Worm (Caenorhabditis elegans) whole organism, L1 larva: ENCODE results near the gene Y57G11C.499.
A peak's percentile ranks its signal among the peaks of the same experiment; 100 is the strongest.
"Not testable (repeated sequence)": the region's sequence is repeated elsewhere in the genome, so short reads cannot be mapped to it uniquely, and the experiment has no call there.

ENCODE experiments used
- C04F5.9 ChIP-seq: sonication (generic microtip); optimal IDR thresholded peaks from 2 replicates; lab custom pipeline; 2016; ENCODE audit warnings: missing genetic modification characterization, missing compliant biosample characterization
- C16A3.4 ChIP-seq: fragments of 150-350 bp; optimal IDR thresholded peaks from 2 replicates; lab custom pipeline; 2014; ENCODE audit warnings: missing biosample characterization, missing genetic modification characterization
- C34B4.2 ChIP-seq: sonication (generic microtip); optimal IDR thresholded peaks from 2 replicates; lab custom pipeline; 2017; ENCODE audit warnings: mild to moderate bottlenecking, missing genetic modification characterization, missing compliant biosample characterization
- aha-1 ChIP-seq: fragments of 150-350 bp; optimal IDR thresholded peaks from 2 replicates; lab custom pipeline; 2014; ENCODE audit warnings: missing biosample characterization, missing genetic modification characterization
- ceh-63 ChIP-seq: fragments of 200-800 bp; sonication (Bioruptor generic); optimal IDR thresholded peaks from 2 replicates; lab custom pipeline; 2018; ENCODE audit warnings: mild to moderate bottlenecking, missing genetic modification characterization, missing compliant biosample characterization
- ceh-8 ChIP-seq: fragments of 200-800 bp; sonication (Bioruptor generic); optimal IDR thresholded peaks from 2 replicates; lab custom pipeline; 2018; ENCODE audit warnings: mild to moderate bottlenecking, missing genetic modification characterization, moderate library complexity, missing compliant biosample characterization
- ceh-82 ChIP-seq, 3 experiments: fragments of 150-350 bp in 1 of 3; sonication (generic microtip) in 2 of 3; optimal IDR thresholded peaks; 2 replicates each; lab custom pipeline; 2014 to 2017; ENCODE audit warnings: missing biosample characterization in 3 of 3, missing genetic modification characterization in 3 of 3
- ceh-90 ChIP-seq: sonication (generic microtip); optimal IDR thresholded peaks from 2 replicates; lab custom pipeline; 2016; ENCODE audit warnings: missing genetic modification characterization, missing compliant biosample characterization
- ces-1 ChIP-seq: fragments of 150-350 bp; optimal IDR thresholded peaks from 2 replicates; lab custom pipeline; 2014; ENCODE audit warnings: missing biosample characterization, missing genetic modification reagents, missing genetic modification characterization
- dpl-1 ChIP-seq, 3 experiments: fragments of 150-350 bp in 2 of 3; sonication (generic microtip) in 1 of 3; optimal IDR thresholded peaks; 2 replicates each; lab custom pipeline; 2014 to 2017; ENCODE audit warnings: missing biosample characterization in 3 of 3, missing genetic modification characterization in 3 of 3, missing genetic modification reagents in 3 of 3
- efl-1 ChIP-seq, 4 experiments: fragments of 150-350 bp; optimal IDR thresholded peaks in 3 of 4; peaks in 1 of 4; 1 replicate in 1 of 4; 2 replicates in 3 of 4; lab custom pipeline; 2014; ENCODE audit warnings: missing biosample characterization in 2 of 4, missing genetic modification characterization in 2 of 4, missing genetic modification reagents in 2 of 4
- egl-13 ChIP-seq: sonication (generic microtip); optimal IDR thresholded peaks from 2 replicates; lab custom pipeline; 2016; ENCODE audit warnings: missing genotype, missing genetic modification reagents, missing genetic modification characterization, missing compliant biosample characterization
- elt-2 ChIP-seq: sonication (generic microtip); optimal IDR thresholded peaks from 2 replicates; lab custom pipeline; 2016; ENCODE audit warnings: missing genetic modification characterization, mild to moderate bottlenecking, inconsistent platforms, missing compliant biosample characterization, missing genetic modification reagents
- fkh-8 ChIP-seq: sonication (generic microtip); optimal IDR thresholded peaks from 2 replicates; lab custom pipeline; 2016; ENCODE audit warnings: mild to moderate bottlenecking, missing genetic modification characterization, missing compliant biosample characterization
- lin-15B ChIP-seq: fragments of 150-350 bp; sonication (generic microtip); optimal IDR thresholded peaks from 3 replicates; lab custom pipeline; 2014; ENCODE audit warnings: missing biosample characterization, missing genetic modification characterization
- lin-39 ChIP-seq: fragments of 150-350 bp; optimal IDR thresholded peaks from 2 replicates; lab custom pipeline; 2014; ENCODE audit warnings: missing biosample characterization, missing genetic modification reagents, missing genetic modification characterization
- lir-3 ChIP-seq: sonication (generic microtip); optimal IDR thresholded peaks from 2 replicates; lab custom pipeline; 2016; ENCODE audit warnings: mild to moderate bottlenecking, missing genetic modification characterization, moderate library complexity, missing compliant biosample characterization; ENCODE audit not compliant: poor library complexity
- mab-9 ChIP-seq: fragments of 200-800 bp; sonication (Bioruptor generic); IDR thresholded peaks from 2 replicates; pipeline ENCODE4 v1.3.6; 2022; ENCODE audit warnings: missing genetic modification reagents, missing genetic modification characterization, missing compliant biosample characterization
- mef-2 ChIP-seq: fragments of 150-350 bp; optimal IDR thresholded peaks from 2 replicates; lab custom pipeline; 2014; ENCODE audit warnings: missing biosample characterization, missing genetic modification characterization
- nhr-237 ChIP-seq: fragments of 150-350 bp; optimal IDR thresholded peaks from 2 replicates; lab custom pipeline; 2014; ENCODE audit warnings: missing biosample characterization, missing genetic modification characterization
- nhr-47 ChIP-seq: sonication (generic microtip); optimal IDR thresholded peaks from 2 replicates; lab custom pipeline; 2016; ENCODE audit warnings: mild to moderate bottlenecking, missing genetic modification characterization, moderate library complexity, missing compliant biosample characterization
- nhr-71 ChIP-seq: sonication (generic microtip); optimal IDR thresholded peaks from 2 replicates; lab custom pipeline; 2016; ENCODE audit warnings: mild to moderate bottlenecking, missing genetic modification characterization, moderate library complexity, missing compliant biosample characterization
- nhr-77 ChIP-seq: fragments of 150-350 bp; optimal IDR thresholded peaks from 2 replicates; lab custom pipeline; 2014; ENCODE audit warnings: missing biosample characterization, missing genetic modification characterization
- nhr-84 ChIP-seq: sonication (generic microtip); optimal IDR thresholded peaks from 2 replicates; lab custom pipeline; 2017; ENCODE audit warnings: missing biosample characterization, missing genetic modification characterization
- nhr-90 ChIP-seq: sonication (generic microtip); optimal IDR thresholded peaks from 2 replicates; lab custom pipeline; 2016; ENCODE audit warnings: mild to moderate bottlenecking, missing genetic modification characterization, missing compliant biosample characterization; ENCODE audit not compliant: poor library complexity
- pag-3 ChIP-seq: sonication (generic microtip); optimal IDR thresholded peaks from 2 replicates; lab custom pipeline; 2017; ENCODE audit warnings: missing genetic modification characterization, mild to moderate bottlenecking, missing compliant biosample characterization, antibody characterized with exemption, borderline replicate concordance; ENCODE audit not compliant: insufficient read depth
- pax-3 ChIP-seq: fragments of 200-800 bp; sonication (Bioruptor generic); optimal IDR thresholded peaks from 2 replicates; lab custom pipeline; 2018; ENCODE audit warnings: mild to moderate bottlenecking, missing genetic modification characterization, moderate library complexity, missing compliant biosample characterization
- pqm-1 ChIP-seq: sonication (generic microtip); optimal IDR thresholded peaks from 3 replicates; lab custom pipeline; 2017; ENCODE audit warnings: missing biosample characterization, missing genetic modification characterization
- skn-1 ChIP-seq: fragments of 150-350 bp; optimal IDR thresholded peaks from 2 replicates; lab custom pipeline; 2014; ENCODE audit warnings: missing biosample characterization, missing genetic modification characterization
- sox-4 ChIP-seq: sonication (generic microtip); optimal IDR thresholded peaks from 2 replicates; lab custom pipeline; 2016; ENCODE audit warnings: missing genetic modification characterization, missing compliant biosample characterization
- swsn-7 ChIP-seq: sonication (generic microtip); optimal IDR thresholded peaks from 2 replicates; lab custom pipeline; 2016; ENCODE audit warnings: missing genetic modification characterization, missing compliant biosample characterization
- unc-62 ChIP-seq: fragments of 150-350 bp; optimal IDR thresholded peaks from 2 replicates; lab custom pipeline; 2014; ENCODE audit warnings: missing biosample characterization, missing genetic modification reagents, missing genetic modification characterization
- unc-86 ChIP-seq: sonication (generic microtip); optimal IDR thresholded peaks from 2 replicates; lab custom pipeline; 2016; ENCODE audit warnings: missing genetic modification characterization, missing compliant biosample characterization
- vab-15 ChIP-seq: sonication (generic microtip); optimal IDR thresholded peaks from 2 replicates; lab custom pipeline; 2017; ENCODE audit warnings: missing genotype, mild to moderate bottlenecking, missing genetic modification characterization, missing compliant biosample characterization
- zip-4 ChIP-seq: fragments of 200-800 bp; sonication (Bioruptor generic); optimal IDR thresholded peaks from 2 replicates; lab custom pipeline; 2018; ENCODE audit warnings: mild to moderate bottlenecking, missing genetic modification characterization, moderate library complexity, missing compliant biosample characterization
- ztf-11 ChIP-seq, 2 experiments: sonication (generic microtip); optimal IDR thresholded peaks; 2 replicates each; lab custom pipeline; 2016 to 2017; ENCODE audit warnings: missing genetic modification characterization in 2 of 2, missing biosample characterization in 1 of 2, missing compliant biosample characterization in 1 of 2
- ztf-4 ChIP-seq: fragments of 150-350 bp; optimal IDR thresholded peaks from 2 replicates; lab custom pipeline; 2014; ENCODE audit warnings: missing biosample characterization, missing genetic modification characterization

The Y57G11C.499 gene

ce11 chrIV:14782211-14782610, 27.5 kb upstream of the Y57G11C.499 start, which contains the start of gene Y57G11C.1130:
TSS of gene Y57G11C.1130 (plus strand) at chrIV:14782511.
- TF ChIP-seq ztf-4, result no peak
- no peak for TF ChIP-seq pax-3
- TF ChIP-seq egl-13 (tag; lab: Kevin White, UChicago), result no peak
- no peak for TF ChIP-seq ceh-90 (tag; lab: Kevin White, UChicago)
- TF ChIP-seq unc-62 (GFP tag; lab: Kevin White, UChicago), result no peak
- TF ChIP-seq skn-1 (tag; lab: Kevin White, UChicago), result no peak
- no peak for TF ChIP-seq ceh-8 (GFP tag; lab: Kevin White, UChicago)
- no peak for TF ChIP-seq ceh-82 (tag; optimal IDR thresholded peaks at IDR 0.05; lab: Kevin White, UChicago)
- TF ChIP-seq mef-2 (tag; lab: Kevin White, UChicago), result no peak
- no peak for TF ChIP-seq C34B4.2
- TF ChIP-seq sox-4, result no peak
- TF ChIP-seq nhr-84 (tag; lab: Kevin White, UChicago), result no peak

ce11 chrIV:14781537-14781936, 26.8 kb upstream of the Y57G11C.499 start, which contains the start of gene Y57G11C.8:
TSS of gene Y57G11C.8 (plus strand) at chrIV:14781837.
- no peak for TF ChIP-seq vab-15 (tag; lab: Kevin White, UChicago)
- TF ChIP-seq C16A3.4 (tag; lab: Kevin White, UChicago), result no peak
- TF ChIP-seq skn-1 (tag; lab: Kevin White, UChicago), result no peak
- TF ChIP-seq swsn-7, result no peak
- no peak for TF ChIP-seq ceh-82 (tag; optimal IDR thresholded peaks at IDR 0.05; lab: Kevin White, UChicago)

ce11 chrIV:14780566-14780965, 25.8 kb upstream of the Y57G11C.499 start:
- TF ChIP-seq efl-1 (optimal IDR thresholded peaks at IDR 0.05; lab: Kevin White, UChicago), result peak in 1 of 2 experiments; percentile 29
- peak in 1 of 2 experiments; percentile 8 for TF ChIP-seq efl-1 (GFP tag; optimal IDR thresholded peaks at IDR 0.05 in 1 of 2; lab: Kevin White, UChicago)

- not testable (repeated sequence) for TF ChIP-seq fkh-8, pag-3, lir-3 (tag; lab: Kevin White, UChicago)
These were observed 19.7 kb upstream of the Y57G11C.499 start, which contains the start of gene Y57G11C.51 for ce11 chrIV:14774454-14774853. TSS of gene Y57G11C.51 (minus strand) at chrIV:14774554.

- TF ChIP-seq vab-15 (tag; lab: Kevin White, UChicago), result no peak
- TF ChIP-seq efl-1 (optimal IDR thresholded peaks at IDR 0.05; lab: Kevin White, UChicago), result no peak
- peak in 1 of 2 experiments; percentile 60 for TF ChIP-seq efl-1 (GFP tag; optimal IDR thresholded peaks at IDR 0.05 in 1 of 2; lab: Kevin White, UChicago)
- TF ChIP-seq unc-86 (tag; lab: Kevin White, UChicago), result peak; percentile 68
- TF ChIP-seq dpl-1 (GFP tag; optimal IDR thresholded peaks at IDR 0.05; lab: Kevin White, UChicago), result peak in 1 of 3 experiments; percentile 10
These were observed 18.7 kb upstream of the Y57G11C.499 start, which contains the start of gene Y57G11C.36 for ce11 chrIV:14773280-14774071. TSS of gene Y57G11C.36 (minus strand) at chrIV:14773781.

ce11 chrIV:14771325-14771724, 16.6 kb upstream of the Y57G11C.499 start, which contains the start of gene degl-1:
TSS of gene degl-1 (minus strand) at chrIV:14771425.
- TF ChIP-seq dpl-1 (GFP tag; optimal IDR thresholded peaks at IDR 0.05; lab: Kevin White, UChicago) (no peak), C04F5.9 (no peak), nhr-237 (tag; lab: Kevin White, UChicago) (no peak), nhr-84 (tag; lab: Kevin White, UChicago) (no peak), mab-9 (no peak), zip-4 (GFP tag; lab: Kevin White, UChicago) (no peak), pqm-1 (tag; lab: Kevin White, UChicago) (no peak), lin-15B (no peak), nhr-47 (tag; lab: Kevin White, UChicago) (no peak), nhr-71 (tag; lab: Kevin White, UChicago) (no peak), nhr-77 (tag; lab: Kevin White, UChicago) (no peak), ceh-63 (GFP tag; lab: Kevin White, UChicago) (no peak), aha-1 (tag; lab: Kevin White, UChicago) (no peak), ces-1 (GFP tag; lab: Kevin White, UChicago) (no peak), nhr-90 (no peak), lin-39 (tag; lab: Kevin White, UChicago) (no peak), elt-2 (tag; lab: Kevin White, UChicago) (no peak), C16A3.4 (tag; lab: Kevin White, UChicago) (no peak), ztf-11 (tag; optimal IDR thresholded peaks at IDR 0.05; lab: Kevin White, UChicago) (no peak), unc-62 (GFP tag; lab: Kevin White, UChicago) (no peak)
